Fruit fly (Drosophila melanogaster) whole organism, embryonic: ENCODE results near the gene CG9021.

ENCODE experiments used
- CG10209 ChIP-seq: fragments of 200-800 bp; sonication (Bioruptor generic); optimal IDR thresholded peaks from 3 replicates; lab custom pipeline; 2017; ENCODE audit warnings: missing biosample characterization, mild to moderate bottlenecking, missing genetic modification characterization, missing genetic modification reagents
- CG10321 ChIP-seq: fragments of 200-800 bp; sonication (Bioruptor generic); IDR thresholded peaks from 2 replicates; pipeline ENCODE4 v1.3.6; 2022; ENCODE audit warnings: missing biosample characterization, missing genetic modification characterization
- CG10565 ChIP-seq: fragments of 200-800 bp; sonication (Bioruptor generic); optimal IDR thresholded peaks from 3 replicates; lab custom pipeline; 2016; ENCODE audit warnings: missing biosample characterization, mild to moderate bottlenecking, missing genetic modification characterization
- CG11093 ChIP-seq: fragments of 200-800 bp; sonication (Bioruptor generic); IDR thresholded peaks from 3 replicates; pipeline ENCODE4 v1.3.6; 2022; ENCODE audit warnings: missing biosample characterization, missing genetic modification characterization
- CG11398 ChIP-seq: fragments of 200-800 bp; sonication (Bioruptor generic); optimal IDR thresholded peaks from 2 replicates; lab custom pipeline; 2016; ENCODE audit warnings: missing biosample characterization, missing genetic modification characterization
- CG11560 ChIP-seq: fragments of 200-800 bp; sonication (Bioruptor generic); IDR thresholded peaks from 3 replicates; pipeline ENCODE4 v1.3.6; 2022; ENCODE audit warnings: missing biosample characterization, missing genetic modification characterization
- CG12071 ChIP-seq: fragments of 200-800 bp; sonication (Bioruptor generic); optimal IDR thresholded peaks from 3 replicates; lab custom pipeline; 2018; ENCODE audit warnings: missing biosample characterization, mild to moderate bottlenecking, missing genetic modification characterization
- CG12219 ChIP-seq: fragments of 200-800 bp; sonication (Bioruptor generic); optimal IDR thresholded peaks from 3 replicates; lab custom pipeline; 2018; ENCODE audit warnings: missing biosample characterization, mild to moderate bottlenecking, missing genetic modification characterization
- CG12659 ChIP-seq: fragments of 200-800 bp; sonication (Bioruptor generic); optimal IDR thresholded peaks from 3 replicates; lab custom pipeline; 2017; ENCODE audit warnings: mild to moderate bottlenecking, missing biosample characterization, missing genetic modification reagents, missing genetic modification characterization
- CG12769 ChIP-seq: fragments of 200-800 bp; sonication (Bioruptor generic); optimal IDR thresholded peaks from 2 replicates; lab custom pipeline; 2019; ENCODE audit warnings: missing biosample characterization, mild to moderate bottlenecking, missing genetic modification characterization, moderate library complexity
- CG13123 ChIP-seq: fragments of 200-800 bp; sonication (Bioruptor generic); optimal IDR thresholded peaks from 2 replicates; lab custom pipeline; 2016; ENCODE audit warnings: missing biosample characterization, missing genetic modification characterization
- CG13624 ChIP-seq: fragments of 200-800 bp; sonication (Bioruptor generic); optimal IDR thresholded peaks from 2 replicates; lab custom pipeline; 2016; ENCODE audit warnings: missing biosample characterization, missing genetic modification characterization
- CG14667 ChIP-seq: fragments of 200-800 bp; sonication (Bioruptor generic); IDR thresholded peaks from 2 replicates; pipeline ENCODE4 v1.3.6; 2022; ENCODE audit warnings: missing biosample characterization, missing genetic modification characterization
- CG17912 ChIP-seq: fragments of 200-800 bp; sonication (Bioruptor generic); optimal IDR thresholded peaks from 2 replicates; lab custom pipeline; 2018; ENCODE audit warnings: missing biosample characterization, mild to moderate bottlenecking, missing genetic modification characterization
- CG2129 ChIP-seq: fragments of 200-800 bp; sonication (Bioruptor generic); IDR thresholded peaks from 2 replicates; pipeline ENCODE4 v1.3.6; 2022; ENCODE audit warnings: missing biosample characterization, missing genetic modification characterization; ENCODE audit not compliant: partially characterized antibody
- CG30403 ChIP-seq: fragments of 200-800 bp; sonication (Bioruptor generic); optimal IDR thresholded peaks from 3 replicates; lab custom pipeline; 2016; ENCODE audit warnings: missing biosample characterization, missing genetic modification characterization
- CG31224 ChIP-seq: fragments of 200-800 bp; sonication (Bioruptor generic); IDR thresholded peaks from 2 replicates; pipeline ENCODE4 v1.3.6; 2022; ENCODE audit warnings: missing biosample characterization, missing genetic modification characterization
- CG3163 ChIP-seq: fragments of 200-800 bp; sonication (Bioruptor generic); optimal IDR thresholded peaks from 3 replicates; lab custom pipeline; 2016; ENCODE audit warnings: missing biosample characterization, missing genetic modification characterization
- CG4424 ChIP-seq: fragments of 200-800 bp; sonication (Bioruptor generic); optimal IDR thresholded peaks from 3 replicates; lab custom pipeline; 2016; ENCODE audit warnings: missing biosample characterization, missing genetic modification characterization
- CG7745 ChIP-seq: fragments of 200-800 bp; sonication (Bioruptor generic); optimal IDR thresholded peaks from 2 replicates; lab custom pipeline; 2018; ENCODE audit warnings: missing biosample characterization, mild to moderate bottlenecking, missing genetic modification characterization, moderate library complexity
- CTCF ChIP-seq: fragments of 200-800 bp; sonication (Bioruptor generic); optimal IDR thresholded peaks from 2 replicates; lab custom pipeline; 2017; ENCODE audit warnings: missing biosample characterization, mild to moderate bottlenecking, missing genetic modification characterization, moderate library complexity
- CkIIα-i1 ChIP-seq: fragments of 200-800 bp; sonication (Bioruptor generic); IDR thresholded peaks from 2 replicates; pipeline ENCODE4 v1.3.6; 2022; ENCODE audit warnings: missing biosample characterization, missing genetic modification characterization
- D ChIP-seq, 2 experiments: fragments of 200-800 bp in 1 of 2; fragments of >200 bp in 1 of 2; sonication (Bioruptor generic) in 1 of 2; optimal IDR thresholded peaks; 2 replicates in 1 of 2; 3 replicates in 1 of 2; lab custom pipeline; 2017; ENCODE audit warnings: mild to moderate bottlenecking in 1 of 2, missing biosample characterization in 1 of 2, missing genetic modification characterization in 1 of 2, missing genetic modification reagents in 1 of 2
- Dfd ChIP-seq, 2 experiments: fragments of >200 bp; optimal IDR thresholded peaks; 2 replicates each; lab custom pipeline; 2017; ENCODE audit warnings: missing biosample characterization in 2 of 2, missing genetic modification characterization in 2 of 2
- Dll ChIP-seq: fragments of 200-800 bp; sonication (Bioruptor generic); IDR thresholded peaks from 4 replicates; pipeline ENCODE4 v1.3.6; 2022; ENCODE audit warnings: missing biosample characterization, missing genetic modification characterization; ENCODE audit not compliant: partially characterized antibody
- HLH3B ChIP-seq: fragments of 200-800 bp; sonication (Bioruptor generic); IDR thresholded peaks from 2 replicates; pipeline ENCODE4 v1.3.6; 2022; ENCODE audit warnings: missing biosample characterization, missing genetic modification characterization
- MESR4 ChIP-seq: fragments of 200-800 bp; sonication (Bioruptor generic); optimal IDR thresholded peaks from 2 replicates; lab custom pipeline; 2018; ENCODE audit warnings: missing biosample characterization, mild to moderate bottlenecking, missing genetic modification characterization, moderate library complexity
- Neu2 ChIP-seq: fragments of 200-800 bp; sonication (Bioruptor generic); optimal IDR thresholded peaks from 3 replicates; lab custom pipeline; 2016; ENCODE audit warnings: missing biosample characterization, missing genetic modification characterization, borderline replicate concordance
- Rfx ChIP-seq: fragments of 200-800 bp; sonication (Bioruptor generic); IDR thresholded peaks from 2 replicates; pipeline ENCODE4 v1.3.6; 2022; ENCODE audit warnings: missing biosample characterization, missing genetic modification characterization
- Spps ChIP-seq: fragments of 200-800 bp; sonication (Bioruptor generic); optimal IDR thresholded peaks from 2 replicates; lab custom pipeline; 2018; ENCODE audit warnings: missing biosample characterization, mild to moderate bottlenecking, missing genetic modification characterization
- Taf1 ChIP-seq: fragments of 200-800 bp; sonication (Bioruptor generic); IDR thresholded peaks from 2 replicates; pipeline ENCODE4 v1.3.6; 2022; ENCODE audit warnings: missing biosample characterization, missing genetic modification characterization
- ap ChIP-seq: fragments of 200-800 bp; sonication (Bioruptor generic); IDR thresholded peaks from 2 replicates; pipeline ENCODE4 v1.3.6; 2022; ENCODE audit warnings: missing biosample characterization, missing genetic modification characterization
- bowl ChIP-seq: fragments of 200-800 bp; sonication (Bioruptor generic); IDR thresholded peaks from 2 replicates; pipeline ENCODE4 v1.3.6; 2022; ENCODE audit warnings: missing biosample characterization, missing genetic modification characterization
- cato ChIP-seq: fragments of 200-800 bp; sonication (Bioruptor generic); optimal IDR thresholded peaks from 2 replicates; lab custom pipeline; 2016; ENCODE audit warnings: missing biosample characterization, missing genetic modification characterization, borderline replicate concordance
- crp ChIP-seq, 2 experiments: fragments of 200-800 bp; sonication (Bioruptor generic); optimal IDR thresholded peaks; 2 replicates in 1 of 2; 3 replicates in 1 of 2; lab custom pipeline; 2017; ENCODE audit warnings: missing biosample characterization in 2 of 2, missing genetic modification characterization in 2 of 2, mild to moderate bottlenecking in 1 of 2, moderate library complexity in 1 of 2
- exex ChIP-seq: fragments of 200-800 bp; sonication (Bioruptor generic); optimal IDR thresholded peaks from 4 replicates; lab custom pipeline; 2018; ENCODE audit warnings: missing biosample characterization, mild to moderate bottlenecking, missing genetic modification characterization, moderate library complexity
- ham ChIP-seq: fragments of 200-800 bp; sonication (Bioruptor generic); IDR thresholded peaks from 2 replicates; pipeline ENCODE4 v1.3.6; 2022; ENCODE audit warnings: missing biosample characterization, missing genetic modification characterization
- lola ChIP-seq, 3 experiments: fragments of >200 bp in 2 of 3; fragments of 200-800 bp in 1 of 3; sonication (Bioruptor generic) in 1 of 3; optimal IDR thresholded peaks; 2 replicates each; lab custom pipeline; 2017 to 2019; ENCODE audit warnings: missing biosample characterization in 3 of 3, missing genetic modification characterization in 3 of 3, mild to moderate bottlenecking in 1 of 3, moderate library complexity in 1 of 3
- pb ChIP-seq: fragments of 200-800 bp; sonication (Bioruptor generic); optimal IDR thresholded peaks from 3 replicates; lab custom pipeline; 2016; ENCODE audit warnings: missing biosample characterization, missing genetic modification characterization
- run ChIP-seq: fragments of 200-800 bp; sonication (Bioruptor generic); optimal IDR thresholded peaks from 3 replicates; lab custom pipeline; 2018; ENCODE audit warnings: missing biosample characterization, mild to moderate bottlenecking, missing genetic modification characterization
- sens ChIP-seq: fragments of 200-800 bp; sonication (Bioruptor generic); peaks from one replicate; lab custom pipeline; 2016; ENCODE audit warnings: missing biosample characterization, missing genetic modification characterization
- sim ChIP-seq: fragments of 200-800 bp; sonication (Bioruptor generic); IDR thresholded peaks from 2 replicates; pipeline ENCODE4 v1.3.6; 2022; ENCODE audit warnings: missing biosample characterization, missing genetic modification characterization
- sr ChIP-seq: fragments of 200-800 bp; sonication (Bioruptor generic); IDR thresholded peaks from 3 replicates; pipeline ENCODE4 v1.3.6; 2022; ENCODE audit warnings: missing biosample characterization, missing genetic modification characterization
- tgo ChIP-seq: fragments of 200-800 bp; sonication (Bioruptor generic); IDR thresholded peaks from 3 replicates; pipeline ENCODE4 v1.3.6; 2022; ENCODE audit warnings: missing biosample characterization, missing genetic modification characterization
- tx ChIP-seq: fragments of 200-800 bp; sonication (Bioruptor generic); optimal IDR thresholded peaks from 2 replicates; lab custom pipeline; 2016; ENCODE audit warnings: missing biosample characterization, missing genetic modification characterization
- unc-4 ChIP-seq: fragments of 200-800 bp; sonication (Bioruptor generic); IDR thresholded peaks from 2 replicates; pipeline ENCODE4 v1.3.6; 2022; ENCODE audit warnings: missing biosample characterization, missing genetic modification characterization; ENCODE audit not compliant: partially characterized antibody
- vnd ChIP-seq: fragments of 200-800 bp; sonication (Bioruptor generic); IDR thresholded peaks from 3 replicates; pipeline ENCODE4 v1.3.6; 2022; ENCODE audit warnings: missing biosample characterization, missing genetic modification characterization; ENCODE audit not compliant: partially characterized antibody
- zen2 ChIP-seq: fragments of 200-800 bp; sonication (Bioruptor generic); IDR thresholded peaks from 3 replicates; pipeline ENCODE4 v1.3.6; 2022; ENCODE audit warnings: missing biosample characterization, missing genetic modification characterization; ENCODE audit not compliant: partially characterized antibody

CG9021 gene

dm6 chr2L:5944305-5945282 is 40.1 kb upstream of the CG9021 start (continued):
- TF ChIP-seq crp (GFP tag; optimal IDR thresholded peaks at IDR 0.05; lab: Kevin White, UChicago) (no peak), CG11093 (GFP tag; lab: Robert Waterston, UW) (no peak), sim (GFP tag; lab: Robert Waterston, UW) (no peak), Dll (GFP tag; lab: Robert Waterston, UW) (peak; percentile 50; the same call in 2 of the 4 replicates), MESR4 (GFP tag; lab: Kevin White, UChicago) (no peak), zen2 (GFP tag; lab: Robert Waterston, UW) (peak; percentile 53; the same call in 2 of the 3 replicates), run (tag; lab: Kevin White, UChicago) (no peak), CG2129 (no peak), bowl (GFP tag; lab: Robert Waterston, UW) (peak; percentile 43; the same call in 1 of the 2 replicates), CkIIα-i1 (GFP tag; lab: Robert Waterston, UW) (no peak), tgo (GFP tag; lab: Robert Waterston, UW) (no peak), CG11398 (GFP tag; lab: Kevin White, UChicago) (no peak), CG3163 (no peak), CG7745 (tag; lab: Kevin White, UChicago) (peak; percentile 3), vnd (GFP tag; lab: Robert Waterston, UW) (peak; percentile 74; the same call in 2 of the 3 replicates), ap (no peak), Neu2 (GFP tag; lab: Kevin White, UChicago) (no peak), CG31224 (GFP tag; lab: Robert Waterston, UW) (no peak), exex (tag; lab: Kevin White, UChicago) (peak; percentile 96), sens (no peak), CG10209 (GFP tag; lab: Kevin White, UChicago) (no peak), CG12219 (GFP tag; lab: Kevin White, UChicago) (no peak), CG12071 (GFP tag; lab: Kevin White, UChicago) (no peak), unc-4 (no peak), CG30403 (GFP tag; lab: Kevin White, UChicago) (no peak), tx (GFP tag; lab: Kevin White, UChicago) (no peak), CG13624 (GFP tag; lab: Kevin White, UChicago) (peak; percentile 39), CG12659 (GFP tag; lab: Kevin White, UChicago) (no peak), Taf1 (GFP tag; lab: Robert Waterston, UW) (no peak), CG13123 (GFP tag; lab: Kevin White, UChicago) (no peak), CTCF (GFP tag; lab: Kevin White, UChicago) (no peak), ham (GFP tag; lab: Robert Waterston, UW) (no peak), CG11560 (tag; lab: Robert Waterston, UW) (no peak), CG12769 (tag; lab: Kevin White, UChicago) (peak; percentile 57), CG10321 (GFP tag; lab: Robert Waterston, UW) (no peak), CG14667 (no peak), sr (GFP tag; lab: Robert Waterston, UW) (0 out of 3 replicates have a peak, but pooled peaks have one; percentile 10), CG4424 (GFP tag; lab: Kevin White, UChicago) (no peak), CG10565 (GFP tag; lab: Kevin White, UChicago) (no peak), Dfd (GFP tag; optimal IDR thresholded peaks at IDR 0.05; lab: Kevin White, UChicago) (no peak), Spps (no peak), Rfx (peak; percentile 21; the same call in 1 of the 2 replicates), cato (GFP tag; lab: Kevin White, UChicago) (no peak), CG17912 (GFP tag; lab: Kevin White, UChicago) (peak; percentile 33), HLH3B (no peak), pb (GFP tag; lab: Kevin White, UChicago) (no peak), D (optimal IDR thresholded peaks at IDR 0.05; lab: Kevin White, UChicago) (no peak), D (GFP tag; optimal IDR thresholded peaks at IDR 0.05; lab: Kevin White, UChicago) (no peak), lola (GFP tag; optimal IDR thresholded peaks at IDR 0.05; lab: Kevin White, UChicago) (peak in 1 of 3 experiments; percentile 3)
